Fruit fly (Drosophila melanogaster): ENCODE measurements around the gene CG42724.
A peak's percentile ranks its signal among the peaks of the same experiment; 100 is the strongest.

The CG42724 gene

DNA sequence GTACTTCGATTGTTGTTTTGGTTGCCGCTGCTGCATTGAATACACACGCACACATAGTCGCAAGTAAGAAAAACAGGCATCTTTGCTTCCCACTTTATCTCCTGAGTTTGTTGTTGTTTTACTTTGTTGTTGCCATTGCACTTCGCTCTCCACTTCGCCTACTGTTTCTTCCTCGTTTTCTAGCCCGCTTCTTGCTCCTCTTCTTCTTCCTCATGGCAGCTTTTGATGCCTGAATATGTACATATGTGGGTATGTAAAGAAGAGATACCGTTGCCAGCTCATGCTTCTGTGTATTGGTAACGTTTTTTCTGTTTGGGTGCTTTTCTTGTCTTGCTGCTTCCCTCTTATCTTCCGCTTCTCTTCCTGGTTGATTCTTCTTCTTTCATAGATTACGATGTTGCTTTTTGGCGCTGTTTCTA is 41.1 kb upstream of the CG42724 start (continued):
- TF ChIP-seq gsb (GFP tag; IDR thresholded peaks at IDR 0.05) = no peak

DNA sequence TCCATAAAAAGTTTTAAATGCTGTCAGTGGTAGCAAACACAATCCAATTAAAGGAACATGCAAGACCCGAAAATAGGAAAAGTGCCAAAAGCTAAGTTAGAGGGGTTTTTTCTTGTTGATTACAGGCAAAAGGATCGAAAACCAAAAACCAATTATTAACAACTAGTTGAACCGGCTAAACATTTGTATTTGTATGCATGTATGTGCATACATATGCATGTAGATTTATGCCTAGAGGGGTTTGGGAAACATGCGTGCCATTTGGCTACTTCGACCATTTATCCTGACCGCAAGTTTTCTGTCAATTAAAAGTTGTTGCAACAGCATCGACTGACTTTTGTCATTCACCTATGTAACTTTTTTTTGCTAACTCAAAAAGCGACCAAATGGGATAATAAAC is 40.4 kb upstream of the CG42724 start:
- peak; percentile 69 for TF ChIP-seq Ets65A (GFP tag)
- TF ChIP-seq CG3726 (GFP tag; IDR thresholded peaks at IDR 0.05) = 0 out of 3 replicates have a peak, but pooled peaks have one; percentile 23
- no peak for TF ChIP-seq CG4328 (GFP tag; optimal IDR thresholded peaks at IDR 0.05)
- TF ChIP-seq sens (GFP tag) = peak; percentile 50
- TF ChIP-seq CG34376 (GFP tag; optimal IDR thresholded peaks at IDR 0.05) = no peak

DNA sequence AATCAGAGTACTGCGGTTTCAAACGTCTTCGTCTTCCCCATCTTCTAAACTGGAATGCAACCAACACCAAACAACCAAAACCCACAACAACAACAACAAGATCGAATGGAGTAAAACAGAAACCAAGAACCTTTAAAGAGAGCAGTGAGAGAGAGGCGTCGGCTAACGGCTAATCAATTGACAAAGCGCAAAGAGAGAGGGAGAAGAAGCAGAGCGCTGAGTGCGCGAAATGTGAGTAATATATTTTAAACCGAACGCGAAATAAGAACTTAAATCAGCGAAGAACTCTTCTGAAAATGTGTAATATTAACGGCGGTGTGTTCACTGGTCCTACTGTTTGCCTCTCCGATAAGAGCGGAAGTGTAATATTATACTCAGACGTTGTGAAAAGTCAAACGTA is 39.5 kb upstream of the CG42724 start:
- TF ChIP-seq CG7987 (GFP tag; optimal IDR thresholded peaks at IDR 0.05) (no peak), CG3163 (GFP tag; optimal IDR thresholded peaks at IDR 0.05) (peak; percentile 11), CG4360 (GFP tag; IDR thresholded peaks at IDR 0.05) (no peak), CG7928 (GFP tag; optimal IDR thresholded peaks at IDR 0.05) (no peak), insv (GFP tag; optimal IDR thresholded peaks at IDR 0.05) (no peak), CG9932 (GFP tag; IDR thresholded peaks at IDR 0.05) (no peak), CG18599 (GFP tag; optimal IDR thresholded peaks at IDR 0.05) (no peak), CG12391 (tag; optimal IDR thresholded peaks at IDR 0.05) (no peak), D19A (tag; optimal IDR thresholded peaks at IDR 0.05) (no peak), CG11504 (tag; optimal IDR thresholded peaks at IDR 0.05) (no peak), CG17359 (tag; optimal IDR thresholded peaks at IDR 0.05) (no peak), so (GFP tag; IDR thresholded peaks at IDR 0.05) (no peak), CG15479 (GFP tag; optimal IDR thresholded peaks at IDR 0.05) (peak; percentile 3), CG5953 (GFP tag; IDR thresholded peaks at IDR 0.05) (no peak), CG1233 (GFP tag; optimal IDR thresholded peaks at IDR 0.05) (no peak), CG11695 (GFP tag; IDR thresholded peaks at IDR 0.05) (no peak), Atf3 (GFP tag; optimal IDR thresholded peaks at IDR 0.05) (no peak), Trl (optimal IDR thresholded peaks at IDR 0.05) (peak; percentile 79 to 93), Trl (GFP tag; optimal IDR thresholded peaks at IDR 0.05) (no peak), ab (GFP tag; optimal IDR thresholded peaks at IDR 0.05) (no peak), CG4282 (GFP tag; optimal IDR thresholded peaks at IDR 0.05) (no peak), sima (GFP tag; optimal IDR thresholded peaks at IDR 0.05) (no peak), gfzf (GFP tag; optimal IDR thresholded peaks at IDR 0.05) (no peak), ken (GFP tag; IDR thresholded peaks at IDR 0.05) (no peak), bcd (GFP tag; optimal IDR thresholded peaks at IDR 0.05) (no peak), HLHmδ (GFP tag; optimal IDR thresholded peaks at IDR 0.05) (no peak), Dll (GFP tag; IDR thresholded peaks at IDR 0.05; ENCODE audit: partially characterized antibody) (no peak), Blimp-1 (GFP tag; optimal IDR thresholded peaks at IDR 0.05) (no peak), onecut (GFP tag; IDR thresholded peaks at IDR 0.05) (0 out of 2 replicates have a peak, but pooled peaks have one; percentile 27), CG17385 (GFP tag; optimal IDR thresholded peaks at IDR 0.05) (peak; percentile 34), CG9727 (GFP tag; optimal IDR thresholded peaks at IDR 0.05) (no peak), exex (tag; optimal IDR thresholded peaks at IDR 0.05) (peak; percentile 4), fd102C (GFP tag; optimal IDR thresholded peaks at IDR 0.05) (no peak), eve (GFP tag; optimal IDR thresholded peaks at IDR 0.05) (peak in 1 of 2 experiments; percentile 38), CG4820 (GFP tag; optimal IDR thresholded peaks at IDR 0.05) (no peak), toy (GFP tag; IDR thresholded peaks at IDR 0.05) (no peak), CG1647 (GFP tag; optimal IDR thresholded peaks at IDR 0.05) (no peak)
